Worm (Caenorhabditis elegans) whole organism, L1 larva: Measurements from ENCODE around the gene dct-17.

Source experiments
- C16A3.4 ChIP-seq: fragments of 150-350 bp; optimal IDR thresholded peaks from 2 replicates; lab custom pipeline; 2014; ENCODE audit warnings: missing biosample characterization, missing genetic modification characterization
- aly-2 ChIP-seq: fragments of 150-350 bp; optimal IDR thresholded peaks from 2 replicates; lab custom pipeline; 2014; ENCODE audit warnings: missing biosample characterization, missing genetic modification characterization
- blmp-1 ChIP-seq: fragments of 150-350 bp; optimal IDR thresholded peaks from 2 replicates; lab custom pipeline; 2014; ENCODE audit warnings: missing biosample characterization, missing genetic modification characterization
- ceh-63 ChIP-seq: fragments of 200-800 bp; sonication (Bioruptor generic); optimal IDR thresholded peaks from 2 replicates; lab custom pipeline; 2018; ENCODE audit warnings: mild to moderate bottlenecking, missing genetic modification characterization, missing compliant biosample characterization
- dpl-1 ChIP-seq, 3 experiments: fragments of 150-350 bp in 2 of 3; sonication (generic microtip) in 1 of 3; optimal IDR thresholded peaks; 2 replicates each; lab custom pipeline; 2014 to 2017; ENCODE audit warnings: missing biosample characterization in 3 of 3, missing genetic modification characterization in 3 of 3, missing genetic modification reagents in 3 of 3
- efl-1 ChIP-seq, 4 experiments: fragments of 150-350 bp; optimal IDR thresholded peaks in 3 of 4; peaks in 1 of 4; 1 replicate in 1 of 4; 2 replicates in 3 of 4; lab custom pipeline; 2014; ENCODE audit warnings: missing biosample characterization in 2 of 4, missing genetic modification characterization in 2 of 4, missing genetic modification reagents in 2 of 4
- elt-3 ChIP-seq, 6 experiments: fragments of 150-350 bp in 1 of 6; sonication (generic microtip); optimal IDR thresholded peaks; 2 replicates each; lab custom pipeline; 2017 to 2018; ENCODE audit warnings: missing biosample characterization in 6 of 6, missing genetic modification characterization in 6 of 6, inconsistent platforms in 1 of 6
- fkh-10 ChIP-seq: sonication (generic microtip); optimal IDR thresholded peaks from 2 replicates; lab custom pipeline; 2017; ENCODE audit warnings: missing biosample characterization, missing genetic modification reagents, missing genetic modification characterization
- fkh-8 ChIP-seq: sonication (generic microtip); optimal IDR thresholded peaks from 2 replicates; lab custom pipeline; 2016; ENCODE audit warnings: mild to moderate bottlenecking, missing genetic modification characterization, missing compliant biosample characterization
- fos-1 ChIP-seq: fragments of 150-350 bp; optimal IDR thresholded peaks from 2 replicates; lab custom pipeline; 2014; ENCODE audit warnings: missing biosample characterization, missing genetic modification characterization
- hpl-2 ChIP-seq: fragments of 150-350 bp; optimal IDR thresholded peaks from 2 replicates; lab custom pipeline; 2014; ENCODE audit warnings: missing biosample characterization, missing genetic modification reagents, missing genetic modification characterization
- jun-1 ChIP-seq: fragments of 150-350 bp; optimal IDR thresholded peaks from 2 replicates; lab custom pipeline; 2014; ENCODE audit warnings: missing biosample characterization, missing genetic modification reagents, missing genetic modification characterization
- lin-14 ChIP-seq: fragments of 200-800 bp; sonication (Bioruptor generic); optimal IDR thresholded peaks from 2 replicates; lab custom pipeline; 2018; ENCODE audit warnings: mild to moderate bottlenecking, missing genetic modification characterization, moderate library complexity, missing compliant biosample characterization
- lin-15B ChIP-seq: fragments of 150-350 bp; sonication (generic microtip); optimal IDR thresholded peaks from 3 replicates; lab custom pipeline; 2014; ENCODE audit warnings: missing biosample characterization, missing genetic modification characterization
- lin-39 ChIP-seq: fragments of 150-350 bp; optimal IDR thresholded peaks from 2 replicates; lab custom pipeline; 2014; ENCODE audit warnings: missing biosample characterization, missing genetic modification reagents, missing genetic modification characterization
- mab-9 ChIP-seq: fragments of 200-800 bp; sonication (Bioruptor generic); IDR thresholded peaks from 2 replicates; pipeline ENCODE4 v1.3.6; 2022; ENCODE audit warnings: missing genetic modification reagents, missing genetic modification characterization, missing compliant biosample characterization
- mdl-1 ChIP-seq, 2 experiments: fragments of 150-350 bp; optimal IDR thresholded peaks; 2 replicates each; lab custom pipeline; 2014 to 2017; ENCODE audit warnings: missing biosample characterization in 2 of 2, missing genetic modification characterization in 2 of 2, inconsistent platforms in 1 of 2
- mef-2 ChIP-seq: fragments of 150-350 bp; optimal IDR thresholded peaks from 2 replicates; lab custom pipeline; 2014; ENCODE audit warnings: missing biosample characterization, missing genetic modification characterization
- mep-1 ChIP-seq: fragments of 150-350 bp; optimal IDR thresholded peaks from 2 replicates; lab custom pipeline; 2014; ENCODE audit warnings: missing biosample characterization, missing genetic modification characterization
- nhr-11 ChIP-seq: fragments of 150-350 bp; optimal IDR thresholded peaks from 2 replicates; lab custom pipeline; 2014; ENCODE audit warnings: missing biosample characterization, missing genetic modification characterization
- nhr-19 ChIP-seq: fragments of 200-800 bp; sonication (Bioruptor generic); conservative IDR thresholded peaks from 2 replicates; pipeline ENCODE4 v1.3.6; 2022; ENCODE audit warnings: missing genetic modification characterization, missing compliant biosample characterization
- nhr-237 ChIP-seq: fragments of 150-350 bp; optimal IDR thresholded peaks from 2 replicates; lab custom pipeline; 2014; ENCODE audit warnings: missing biosample characterization, missing genetic modification characterization
- nhr-47 ChIP-seq: sonication (generic microtip); optimal IDR thresholded peaks from 2 replicates; lab custom pipeline; 2016; ENCODE audit warnings: mild to moderate bottlenecking, missing genetic modification characterization, moderate library complexity, missing compliant biosample characterization
- nhr-76 ChIP-seq: sonication (generic microtip); optimal IDR thresholded peaks from 2 replicates; lab custom pipeline; 2017; ENCODE audit warnings: missing biosample characterization, missing genetic modification characterization
- nhr-77 ChIP-seq: fragments of 150-350 bp; optimal IDR thresholded peaks from 2 replicates; lab custom pipeline; 2014; ENCODE audit warnings: missing biosample characterization, missing genetic modification characterization
- nhr-84 ChIP-seq: sonication (generic microtip); optimal IDR thresholded peaks from 2 replicates; lab custom pipeline; 2017; ENCODE audit warnings: missing biosample characterization, missing genetic modification characterization
- nhr-85 ChIP-seq: sonication (generic microtip); peaks from one replicate; lab custom pipeline; 2016; ENCODE audit warnings: missing genetic modification characterization, inconsistent platforms, missing compliant biosample characterization
- pag-3 ChIP-seq: sonication (generic microtip); optimal IDR thresholded peaks from 2 replicates; lab custom pipeline; 2017; ENCODE audit warnings: missing genetic modification characterization, mild to moderate bottlenecking, missing compliant biosample characterization, antibody characterized with exemption, borderline replicate concordance; ENCODE audit not compliant: insufficient read depth
- skn-1 ChIP-seq: fragments of 150-350 bp; optimal IDR thresholded peaks from 2 replicates; lab custom pipeline; 2014; ENCODE audit warnings: missing biosample characterization, missing genetic modification characterization
- snu-23 ChIP-seq: sonication (generic microtip); optimal IDR thresholded peaks from 2 replicates; lab custom pipeline; 2016; ENCODE audit warnings: missing genetic modification characterization, missing compliant biosample characterization
- sox-4 ChIP-seq: sonication (generic microtip); optimal IDR thresholded peaks from 2 replicates; lab custom pipeline; 2016; ENCODE audit warnings: missing genetic modification characterization, missing compliant biosample characterization
- tlp-1 ChIP-seq: fragments of 150-350 bp; optimal IDR thresholded peaks from 2 replicates; lab custom pipeline; 2014; ENCODE audit warnings: missing biosample characterization, missing genetic modification characterization
- unc-130 ChIP-seq: fragments of 150-350 bp; optimal IDR thresholded peaks from 2 replicates; lab custom pipeline; 2017; ENCODE audit warnings: missing biosample characterization, missing genetic modification characterization, inconsistent platforms
- unc-30 ChIP-seq: sonication (generic microtip); optimal IDR thresholded peaks from 2 replicates; lab custom pipeline; 2017; ENCODE audit warnings: missing biosample characterization, missing genetic modification characterization
- vab-15 ChIP-seq: sonication (generic microtip); optimal IDR thresholded peaks from 2 replicates; lab custom pipeline; 2017; ENCODE audit warnings: missing genotype, mild to moderate bottlenecking, missing genetic modification characterization, missing compliant biosample characterization
- zip-4 ChIP-seq: fragments of 200-800 bp; sonication (Bioruptor generic); optimal IDR thresholded peaks from 2 replicates; lab custom pipeline; 2018; ENCODE audit warnings: mild to moderate bottlenecking, missing genetic modification characterization, moderate library complexity, missing compliant biosample characterization

dct-17 gene

ce11 chrV:13707295-13707694, 23.3 kb downstream of the dct-17 start, which contains the start of gene hlh-34:
hlh-34 (minus strand) TSS chrV:13707395.
- TF ChIP-seq blmp-1 (tag; lab: Kevin White, UChicago) (no peak), nhr-77 (tag; lab: Kevin White, UChicago) (no peak), nhr-84 (tag; lab: Kevin White, UChicago) (no peak), sox-4 (no peak), C16A3.4 (tag; lab: Kevin White, UChicago) (no peak)

- TF ChIP-seq blmp-1 (tag; lab: Kevin White, UChicago) (peak; percentile 92), mep-1 (tag; lab: Kevin White, UChicago) (peak; percentile 56), nhr-85 (tag; lab: Kevin White, UChicago) (peak; percentile 59), lin-14 (GFP tag; lab: Kevin White, UChicago) (peak; percentile 50), dpl-1 (GFP tag; optimal IDR thresholded peaks at IDR 0.05; lab: Kevin White, UChicago) (peak in 2 of 3 experiments; percentile 14 to 32), unc-130 (tag; lab: Kevin White, UChicago) (peak; percentile 23), C16A3.4 (tag; lab: Kevin White, UChicago) (peak; percentile 36), mdl-1 (tag; optimal IDR thresholded peaks at IDR 0.05; lab: Kevin White, UChicago) (peak in 1 of 2 experiments; percentile 51), sox-4 (no peak), unc-30 (tag; lab: Kevin White, UChicago) (no peak), elt-3 (tag; optimal IDR thresholded peaks at IDR 0.05; lab: Kevin White, UChicago) (peak in 3 of 6 experiments; percentile 3 to 61 (median 22)), jun-1 (no peak)
These were observed 26.6 kb downstream of the dct-17 start, which contains the start of gene T01D3.3 for ce11 chrV:13703960-13704359. T01D3.3 (plus strand) TSS chrV:13704271.

DNA sequence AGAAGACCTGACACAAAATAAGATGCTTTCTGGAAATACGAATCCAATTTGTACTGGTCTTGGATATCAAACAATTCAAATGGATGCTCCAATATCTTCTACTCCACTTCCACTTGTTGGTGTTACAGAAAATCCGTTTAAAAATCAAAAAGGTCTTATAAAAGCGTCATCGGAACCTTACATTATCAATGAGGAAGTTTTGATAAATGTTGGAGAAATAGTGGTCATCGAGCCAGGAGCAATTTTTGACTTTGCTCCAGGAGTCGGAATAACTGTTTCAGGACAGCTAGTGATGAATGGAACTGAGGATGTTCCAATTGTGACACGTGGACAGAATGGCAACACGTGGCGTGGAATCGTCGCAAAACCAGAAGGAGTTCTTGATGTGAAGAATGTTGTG, 36.5 kb downstream of the dct-17 start:
- TF ChIP-seq nhr-11 (tag; lab: Kevin White, UChicago) (no peak), lin-39 (no peak), efl-1 (optimal IDR thresholded peaks at IDR 0.05; lab: Kevin White, UChicago) (no peak), efl-1 (GFP tag; optimal IDR thresholded peaks at IDR 0.05 in 1 of 2; lab: Kevin White, UChicago) (peak in 1 of 2 experiments; percentile 91), nhr-19 (no peak)

- TF ChIP-seq C16A3.4 (tag; lab: Kevin White, UChicago): no peak
- peak; percentile 8 for TF ChIP-seq lin-14 (GFP tag; lab: Kevin White, UChicago)
- TF ChIP-seq mep-1 (tag; lab: Kevin White, UChicago): no peak
These were observed 40.3 kb downstream of the dct-17 start for ce11 chrV:13690276-13690675.

DNA sequence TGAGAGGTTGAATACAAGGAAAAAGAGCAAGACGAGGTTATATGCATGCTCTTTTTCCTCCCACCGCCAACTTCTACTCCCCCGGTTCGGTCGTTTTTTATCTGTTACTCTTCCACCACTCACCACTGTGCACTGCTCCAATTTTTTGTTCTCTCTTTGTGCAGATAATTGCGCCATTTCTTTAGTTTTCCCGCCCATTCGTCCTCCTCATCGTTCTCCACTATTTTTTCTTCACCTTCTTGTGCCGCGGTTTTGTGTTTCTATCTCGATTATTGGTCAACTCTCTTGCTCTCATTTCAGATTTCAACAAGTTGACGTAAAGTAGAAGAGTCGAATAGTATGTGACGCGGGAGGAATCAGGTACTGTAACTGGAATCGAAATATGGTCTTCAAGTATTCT, 41.0 kb downstream of the dct-17 start, which contains the start of gene T01D3.1:
Gene T01D3.1 (plus strand): TSS at position 301 of the 400 bp plus-strand sequence.
- no peak for TF ChIP-seq aly-2 (tag; lab: Kevin White, UChicago)
- no peak for TF ChIP-seq nhr-84 (tag; lab: Kevin White, UChicago)
- TF ChIP-seq zip-4: no peak
- TF ChIP-seq tlp-1 (tag; lab: Kevin White, UChicago): no peak
- no peak for TF ChIP-seq lin-14 (GFP tag; lab: Kevin White, UChicago)
- no peak for TF ChIP-seq elt-3 (tag; optimal IDR thresholded peaks at IDR 0.05; lab: Kevin White, UChicago)
- TF ChIP-seq pag-3 (tag; lab: Kevin White, UChicago): no peak
- no peak for TF ChIP-seq nhr-47
- TF ChIP-seq C16A3.4 (tag; lab: Kevin White, UChicago): no peak

ce11 chrV:13687504-13687903, 43.1 kb downstream of the dct-17 start:
- TF ChIP-seq fkh-10 (GFP tag; lab: Kevin White, UChicago) (no peak), hpl-2 (GFP tag; lab: Kevin White, UChicago) (no peak), fos-1 (no peak), snu-23 (GFP tag; lab: Kevin White, UChicago) (no peak), fkh-8 (tag; lab: Kevin White, UChicago) (no peak), nhr-76 (tag; lab: Kevin White, UChicago) (no peak), unc-30 (tag; lab: Kevin White, UChicago) (no peak), nhr-237 (no peak), nhr-77 (tag; lab: Kevin White, UChicago) (no peak), mab-9 (no peak), unc-130 (tag; lab: Kevin White, UChicago) (no peak), mef-2 (tag; lab: Kevin White, UChicago) (no peak), lin-15B (tag; lab: Kevin White, UChicago) (no peak), nhr-85 (tag; lab: Kevin White, UChicago) (no peak), nhr-47 (no peak), vab-15 (tag; lab: Kevin White, UChicago) (no peak), skn-1 (tag; lab: Kevin White, UChicago) (no peak), ceh-63 (GFP tag; lab: Kevin White, UChicago) (no peak)
